Worm (Caenorhabditis elegans): ENCODE results near the gene tax-4.

tax-4 gene

ce11 chrIII:9143911-9144310 lies 37.4 kb upstream of the tax-4 start, which contains the start of gene ZK512.11 (continued):
- TF ChIP-seq ceh-6 (GFP tag; optimal IDR thresholded peaks at IDR 0.05) (no peak), tbx-7 (tag; optimal IDR thresholded peaks at IDR 0.05) (no peak), pqm-1 (tag; optimal IDR thresholded peaks at IDR 0.05) (no peak), unc-3 (GFP tag; conservative IDR thresholded peaks at IDR 0.05) (no peak), unc-3 (tag; optimal IDR thresholded peaks at IDR 0.05) (no peak), lim-6 (tag; optimal IDR thresholded peaks at IDR 0.05) (no peak)

DNA sequence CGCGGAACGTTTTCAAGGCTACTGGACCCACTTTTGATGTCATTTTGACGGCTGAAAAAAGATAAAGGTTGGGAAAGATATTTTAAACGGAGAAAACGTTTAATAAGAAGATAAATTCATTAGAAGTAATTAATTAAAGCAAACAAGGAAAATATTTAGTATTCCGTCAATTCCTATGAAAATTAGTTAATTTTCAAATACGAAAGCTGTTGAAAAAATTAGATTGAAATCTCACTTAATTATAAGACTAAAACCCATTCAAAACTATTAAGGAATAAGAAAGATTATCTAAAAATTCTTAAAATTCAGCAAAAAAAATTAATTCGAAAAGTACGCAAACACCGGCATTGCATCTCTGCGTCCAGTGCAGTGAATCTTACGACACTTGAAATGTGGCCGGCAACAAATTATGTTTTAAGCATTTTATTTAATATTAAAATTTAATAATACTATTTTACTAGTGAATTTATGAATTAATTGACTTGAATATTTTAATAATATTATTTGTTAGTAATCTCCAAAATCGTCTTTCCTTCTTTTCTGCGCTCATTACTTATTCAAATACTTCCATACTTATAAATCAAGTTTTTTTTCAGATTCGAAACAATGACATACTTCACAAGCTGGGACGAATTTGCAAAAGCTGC lies 36.5 kb upstream of the tax-4 start, which contains the start of the genes ZK512.2 and ZK512.4:
Gene ZK512.2 (minus strand): TSS at position 51 of the 647 bp plus-strand sequence.
Gene ZK512.4 (plus strand): TSS at position 597 of the 647 bp plus-strand sequence.
- TF ChIP-seq unc-42 (tag; optimal IDR thresholded peaks at IDR 0.05) (peak; percentile 8), syd-9 (tag; optimal IDR thresholded peaks at IDR 0.05) (no peak), hlh-6 (tag; optimal IDR thresholded peaks at IDR 0.05) (no peak), elt-2 (tag; optimal IDR thresholded peaks at IDR 0.05) (no peak), ceh-2 (tag; optimal IDR thresholded peaks at IDR 0.05) (no peak)

DNA sequence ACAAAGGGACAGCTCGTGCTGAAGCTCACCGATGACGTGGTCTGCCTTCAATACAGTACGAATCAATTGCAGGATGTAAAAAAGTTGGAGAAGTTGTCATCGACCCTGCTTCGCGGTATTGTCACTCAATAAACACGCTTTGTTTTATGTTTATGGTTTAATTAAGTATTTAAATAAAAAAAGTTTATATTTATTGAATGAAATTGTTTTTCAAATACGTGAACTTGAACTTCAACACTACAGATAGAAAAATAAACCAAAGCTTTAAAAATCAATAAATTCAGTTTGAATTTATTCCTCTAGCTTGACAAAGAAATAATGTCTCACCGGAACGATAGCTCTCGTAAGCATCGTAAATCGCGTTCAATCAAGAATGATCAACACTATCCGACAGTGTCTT lies 35.6 kb upstream of the tax-4 start, which contains the start of gene ZK512.8:
Gene ZK512.8 (plus strand): TSS at position 301 of the 400 bp plus-strand sequence.
- TF ChIP-seq fkh-10 (GFP tag; optimal IDR thresholded peaks at IDR 0.05) (no peak), rnt-1 (tag; optimal IDR thresholded peaks at IDR 0.05) (no peak), F13H6.1 (tag; optimal IDR thresholded peaks at IDR 0.05) (no peak), pha-2 (tag; optimal IDR thresholded peaks at IDR 0.05) (no peak), K02D7.2 (tag; optimal IDR thresholded peaks at IDR 0.05) (no peak), npax-4 (tag; optimal IDR thresholded peaks at IDR 0.05) (no peak), ceh-34 (tag; optimal IDR thresholded peaks at IDR 0.05) (no peak), ceh-9 (tag; optimal IDR thresholded peaks at IDR 0.05) (no peak), dmd-4 (tag; optimal IDR thresholded peaks at IDR 0.05; ENCODE audit: borderline replicate concordance) (no peak), syd-9 (tag; optimal IDR thresholded peaks at IDR 0.05) (no peak), fkh-6 (tag; optimal IDR thresholded peaks at IDR 0.05) (no peak), pag-3 (tag; optimal IDR thresholded peaks at IDR 0.05; ENCODE audit: borderline replicate concordance) (no peak), nhr-232 (tag; optimal IDR thresholded peaks at IDR 0.05) (no peak), sox-2 (GFP tag; IDR thresholded peaks at IDR 0.05) (no peak), ceh-24 (tag; optimal IDR thresholded peaks at IDR 0.05) (no peak), pax-1 (tag; optimal IDR thresholded peaks at IDR 0.05) (no peak), ceh-19 (GFP tag; optimal IDR thresholded peaks at IDR 0.05) (no peak), Y22D7AL.16 (tag; optimal IDR thresholded peaks at IDR 0.05) (no peak)

DNA sequence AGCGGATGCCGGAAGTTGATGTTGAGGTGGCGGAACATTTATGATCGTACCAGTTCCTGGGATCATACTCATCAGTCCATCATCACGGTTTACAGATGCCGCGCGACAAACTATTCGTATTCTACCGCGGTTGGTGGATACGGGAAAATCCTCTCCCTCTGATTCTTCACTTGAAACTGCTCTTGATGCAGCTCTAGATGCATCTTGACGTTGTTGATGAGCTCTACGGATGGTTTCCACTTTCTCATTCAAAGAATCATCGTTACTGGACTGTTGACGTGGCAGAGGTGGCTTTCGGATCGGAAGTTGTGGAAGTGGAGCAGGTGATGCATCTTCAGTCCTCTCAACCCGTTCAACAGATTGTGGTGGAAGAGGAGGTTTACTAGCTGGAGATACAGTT lies 32.2 kb upstream of the tax-4 start:
- TF ChIP-seq dve-1 (tag; optimal IDR thresholded peaks at IDR 0.05), result no peak

ce11 chrIII:9151782-9152181 lies 29.6 kb upstream of the tax-4 start:
- TF ChIP-seq nfya-1 (tag; optimal IDR thresholded peaks at IDR 0.05), result peak; percentile 33
- TF ChIP-seq T23F11.4 (GFP tag; optimal IDR thresholded peaks at IDR 0.05), result no peak
- no peak for TF ChIP-seq pros-1 (tag; optimal IDR thresholded peaks at IDR 0.05)
- no peak for TF ChIP-seq hlh-13 (GFP tag; optimal IDR thresholded peaks at IDR 0.05)
- TF ChIP-seq K02D7.2 (tag; optimal IDR thresholded peaks at IDR 0.05), result no peak
- peak; percentile 19 for TF ChIP-seq ceh-18 (tag; optimal IDR thresholded peaks at IDR 0.05)
- TF ChIP-seq rnt-1 (tag; optimal IDR thresholded peaks at IDR 0.05), result no peak
- TF ChIP-seq npax-4 (tag; optimal IDR thresholded peaks at IDR 0.05), result no peak
- TF ChIP-seq che-1 (tag; optimal IDR thresholded peaks at IDR 0.05), result no peak

Data from whole organism, late embryonic.